Fruit fly (Drosophila melanogaster) whole organism: Measurements from ENCODE around the gene CG33654.

Experiments
- CG8478 ChIP-seq: fragments of >200 bp; optimal IDR thresholded peaks from 2 replicates; lab custom pipeline; 2018; ENCODE audit warnings: inconsistent platforms
- pan ChIP-seq: fragments of >200 bp; optimal IDR thresholded peaks from 2 replicates; lab custom pipeline; 2017

dm6 chr3R:9626266-9626665 lies 43.2 kb upstream of the CG33654 start:
- TF ChIP-seq CG8478: no peak
- no peak for TF ChIP-seq pan (lab: Kevin White, UChicago)
